Fruit fly (Drosophila melanogaster) whole organism, embryonic: ENCODE measurements around the gene CG32483.

Experiments
- Ada2b ChIP-seq: fragments of 200-800 bp; sonication (Bioruptor generic); IDR thresholded peaks from 2 replicates; pipeline ENCODE4 v1.3.6; 2022; ENCODE audit warnings: missing biosample characterization, missing genetic modification characterization
- Atf6 ChIP-seq: fragments of 200-800 bp; sonication (Bioruptor generic); IDR thresholded peaks from 2 replicates; pipeline ENCODE4 v1.3.6; 2022; ENCODE audit warnings: missing biosample characterization, missing genetic modification characterization
- CG10209 ChIP-seq: fragments of 200-800 bp; sonication (Bioruptor generic); optimal IDR thresholded peaks from 3 replicates; lab custom pipeline; 2017; ENCODE audit warnings: missing biosample characterization, mild to moderate bottlenecking, missing genetic modification characterization, missing genetic modification reagents
- CG10654 ChIP-seq: fragments of 200-800 bp; sonication (Bioruptor generic); optimal IDR thresholded peaks from 2 replicates; lab custom pipeline; 2016; ENCODE audit warnings: missing biosample characterization, missing genetic modification characterization
- CG10979 ChIP-seq: fragments of 200-800 bp; sonication (Bioruptor generic); optimal IDR thresholded peaks from 2 replicates; lab custom pipeline; 2018; ENCODE audit warnings: missing biosample characterization, mild to moderate bottlenecking, missing genetic modification characterization, moderate library complexity
- CG13775 ChIP-seq: fragments of 200-800 bp; sonication (Bioruptor generic); optimal IDR thresholded peaks from 3 replicates; lab custom pipeline; 2017; ENCODE audit warnings: missing biosample characterization, mild to moderate bottlenecking, missing genetic modification characterization
- CG15269 ChIP-seq: fragments of 200-800 bp; sonication (Bioruptor generic); optimal IDR thresholded peaks from 2 replicates; lab custom pipeline; 2018; ENCODE audit warnings: missing biosample characterization, mild to moderate bottlenecking, missing genetic modification characterization, moderate library complexity
- CG1603 ChIP-seq: fragments of 200-800 bp; sonication (Bioruptor generic); optimal IDR thresholded peaks from 2 replicates; lab custom pipeline; 2019; ENCODE audit warnings: missing biosample characterization, mild to moderate bottlenecking, missing genetic modification characterization, moderate library complexity
- CG16813 ChIP-seq: fragments of 200-800 bp; sonication (Bioruptor generic); IDR thresholded peaks from 3 replicates; pipeline ENCODE4 v1.3.6; 2022; ENCODE audit warnings: missing biosample characterization, missing genetic modification characterization; ENCODE audit not compliant: partially characterized antibody
- CG17361 ChIP-seq: fragments of 200-800 bp; sonication (Bioruptor generic); IDR thresholded peaks from 3 replicates; pipeline ENCODE4 v1.3.6; 2022; ENCODE audit warnings: missing biosample characterization, missing genetic modification characterization
- CG18599 ChIP-seq: fragments of 200-800 bp; sonication (Bioruptor generic); optimal IDR thresholded peaks from 3 replicates; lab custom pipeline; 2017; ENCODE audit warnings: missing biosample characterization, missing genetic modification characterization, mild to moderate bottlenecking, moderate library complexity, missing genetic modification reagents
- CG2678 ChIP-seq: fragments of 200-800 bp; sonication (Bioruptor generic); optimal IDR thresholded peaks from 3 replicates; lab custom pipeline; 2019; ENCODE audit warnings: missing biosample characterization, mild to moderate bottlenecking, missing genetic modification characterization, moderate library complexity
- CG2712 ChIP-seq: fragments of 200-800 bp; optimal IDR thresholded peaks from 3 replicates; lab custom pipeline; 2019; ENCODE audit warnings: missing biosample characterization, mild to moderate bottlenecking, missing genetic modification characterization, moderate library complexity
- CG30403 ChIP-seq: fragments of 200-800 bp; sonication (Bioruptor generic); optimal IDR thresholded peaks from 3 replicates; lab custom pipeline; 2016; ENCODE audit warnings: missing biosample characterization, missing genetic modification characterization
- CG4820 ChIP-seq: fragments of 200-800 bp; sonication (Bioruptor generic); optimal IDR thresholded peaks from 3 replicates; lab custom pipeline; 2016; ENCODE audit warnings: missing biosample characterization, missing genetic modification characterization
- CG9437 ChIP-seq: fragments of 200-800 bp; sonication (Bioruptor generic); optimal IDR thresholded peaks from 2 replicates; lab custom pipeline; 2018; ENCODE audit warnings: missing biosample characterization, mild to moderate bottlenecking, missing genetic modification characterization
- CG9727 ChIP-seq: fragments of 200-800 bp; sonication (Bioruptor generic); optimal IDR thresholded peaks from 3 replicates; lab custom pipeline; 2017; ENCODE audit warnings: missing biosample characterization, mild to moderate bottlenecking, missing genetic modification characterization
- Camta ChIP-seq: fragments of 200-800 bp; sonication (Bioruptor generic); optimal IDR thresholded peaks from 2 replicates; lab custom pipeline; 2016; ENCODE audit warnings: missing biosample characterization, missing genetic modification characterization
- Drgx ChIP-seq: fragments of 200-800 bp; sonication (Bioruptor generic); IDR thresholded peaks from 2 replicates; pipeline ENCODE4 v1.3.6; 2022; ENCODE audit warnings: missing biosample characterization, missing genetic modification characterization
- E2f1 ChIP-seq: fragments of 200-800 bp; sonication (Bioruptor generic); IDR thresholded peaks from 2 replicates; pipeline ENCODE4 v1.3.6; 2022; ENCODE audit warnings: missing biosample characterization, missing genetic modification characterization
- Fer1 ChIP-seq: fragments of 200-800 bp; sonication (Bioruptor generic); optimal IDR thresholded peaks from 2 replicates; lab custom pipeline; 2017; ENCODE audit warnings: missing biosample characterization, mild to moderate bottlenecking, missing genetic modification characterization
- HLHmδ ChIP-seq: fragments of 200-800 bp; sonication (Bioruptor generic); optimal IDR thresholded peaks from 2 replicates; lab custom pipeline; 2018; ENCODE audit warnings: missing biosample characterization, mild to moderate bottlenecking, missing genetic modification characterization, moderate library complexity
- MBD-R2 ChIP-seq: fragments of 200-800 bp; sonication (Bioruptor generic); IDR thresholded peaks from 2 replicates; pipeline ENCODE4 v1.3.6; 2022; ENCODE audit warnings: missing biosample characterization, missing genetic modification characterization
- Oli ChIP-seq: fragments of 200-800 bp; sonication (Bioruptor generic); optimal IDR thresholded peaks from 2 replicates; lab custom pipeline; 2018; ENCODE audit warnings: missing biosample characterization, mild to moderate bottlenecking, missing genetic modification characterization, moderate library complexity
- Ptx1 ChIP-seq: fragments of 200-800 bp; sonication (Bioruptor generic); IDR thresholded peaks from 2 replicates; pipeline ENCODE4 v1.3.6; 2022; ENCODE audit warnings: missing biosample characterization, missing genetic modification characterization
- Trl ChIP-seq, 3 experiments: fragments of >200 bp in 2 of 3; fragments of 200-800 bp in 1 of 3; sonication (Bioruptor generic) in 1 of 3; optimal IDR thresholded peaks; 2 replicates in 1 of 3; 3 replicates in 2 of 3; lab custom pipeline; 2016 to 2017; ENCODE audit warnings: missing biosample characterization in 1 of 3, missing genetic modification characterization in 1 of 3
- bsh ChIP-seq, 2 experiments: fragments of 200-800 bp; sonication (Bioruptor generic); optimal IDR thresholded peaks; 2 replicates each; lab custom pipeline; 2017 to 2018; ENCODE audit warnings: mild to moderate bottlenecking in 2 of 2, missing biosample characterization in 2 of 2, missing genetic modification characterization in 2 of 2, moderate library complexity in 1 of 2
- chm ChIP-seq: fragments of 200-800 bp; sonication (Bioruptor generic); IDR thresholded peaks from 2 replicates; pipeline ENCODE4 v1.3.6; 2022; ENCODE audit warnings: missing biosample characterization, missing genetic modification characterization
- crol ChIP-seq: fragments of 200-800 bp; sonication (Bioruptor generic); IDR thresholded peaks from 2 replicates; pipeline ENCODE4 v1.3.6; 2022; ENCODE audit warnings: missing biosample characterization, missing genetic modification characterization
- danr ChIP-seq: fragments of 200-800 bp; sonication (Bioruptor generic); IDR thresholded peaks from 2 replicates; pipeline ENCODE4 v1.3.6; 2022; ENCODE audit warnings: missing biosample characterization, missing genetic modification characterization
- dmrt11E ChIP-seq: fragments of 200-800 bp; sonication (Bioruptor generic); optimal IDR thresholded peaks from 3 replicates; lab custom pipeline; 2018; ENCODE audit warnings: missing biosample characterization, mild to moderate bottlenecking, missing genetic modification characterization, moderate library complexity
- dmrt99B ChIP-seq: fragments of 200-800 bp; sonication (Bioruptor generic); optimal IDR thresholded peaks from 2 replicates; lab custom pipeline; 2018; ENCODE audit warnings: missing biosample characterization, mild to moderate bottlenecking, missing genetic modification characterization, moderate library complexity
- ems ChIP-seq: fragments of 200-800 bp; sonication (Bioruptor generic); optimal IDR thresholded peaks from 3 replicates; lab custom pipeline; 2016; ENCODE audit warnings: missing biosample characterization, missing genetic modification characterization
- esg ChIP-seq: fragments of 200-800 bp; sonication (Bioruptor generic); conservative IDR thresholded peaks from 2 replicates; pipeline ENCODE4 v1.3.6; 2022; ENCODE audit warnings: missing biosample characterization, missing genetic modification characterization
- eve ChIP-seq, 2 experiments: fragments of >200 bp; optimal IDR thresholded peaks; 2 replicates each; lab custom pipeline; 2017; ENCODE audit warnings: missing biosample characterization in 2 of 2, missing genetic modification characterization in 2 of 2
- mam ChIP-seq: fragments of 200-800 bp; sonication (Bioruptor generic); optimal IDR thresholded peaks from 3 replicates; lab custom pipeline; 2016; ENCODE audit warnings: missing biosample characterization, missing genetic modification characterization
- mld ChIP-seq: fragments of 200-800 bp; sonication (Bioruptor generic); IDR thresholded peaks from 3 replicates; pipeline ENCODE4 v1.3.6; 2022; ENCODE audit warnings: missing biosample characterization, missing genetic modification characterization; ENCODE audit not compliant: partially characterized antibody
- oc ChIP-seq: fragments of 200-800 bp; sonication (Bioruptor generic); optimal IDR thresholded peaks from 2 replicates; lab custom pipeline; 2018; ENCODE audit warnings: missing biosample characterization, mild to moderate bottlenecking, missing genetic modification characterization, moderate library complexity
- onecut ChIP-seq: fragments of 200-800 bp; sonication (Bioruptor generic); IDR thresholded peaks from 2 replicates; pipeline ENCODE4 v1.3.6; 2022; ENCODE audit warnings: missing biosample characterization, missing genetic modification characterization
- pb ChIP-seq: fragments of 200-800 bp; sonication (Bioruptor generic); optimal IDR thresholded peaks from 3 replicates; lab custom pipeline; 2016; ENCODE audit warnings: missing biosample characterization, missing genetic modification characterization
- phol ChIP-seq: fragments of 200-800 bp; sonication (Bioruptor generic); optimal IDR thresholded peaks from 3 replicates; lab custom pipeline; 2018; ENCODE audit warnings: missing biosample characterization, mild to moderate bottlenecking, missing genetic modification characterization, moderate library complexity
- row ChIP-seq: fragments of 200-800 bp; sonication (Bioruptor generic); IDR thresholded peaks from 3 replicates; pipeline ENCODE4 v1.3.6; 2022; ENCODE audit warnings: missing biosample characterization, missing genetic modification characterization
- sens ChIP-seq: fragments of 200-800 bp; sonication (Bioruptor generic); peaks from one replicate; lab custom pipeline; 2016; ENCODE audit warnings: missing biosample characterization, missing genetic modification characterization
- slbo ChIP-seq: fragments of 200-800 bp; sonication (Bioruptor generic); IDR thresholded peaks from 2 replicates; pipeline ENCODE4 v1.3.6; 2022; ENCODE audit warnings: missing biosample characterization, missing genetic modification characterization
- tgo ChIP-seq: fragments of 200-800 bp; sonication (Bioruptor generic); IDR thresholded peaks from 3 replicates; pipeline ENCODE4 v1.3.6; 2022; ENCODE audit warnings: missing biosample characterization, missing genetic modification characterization
- unpg ChIP-seq: fragments of 200-800 bp; sonication (Bioruptor generic); optimal IDR thresholded peaks from 3 replicates; lab custom pipeline; 2018; ENCODE audit warnings: missing biosample characterization, mild to moderate bottlenecking, missing genetic modification characterization, moderate library complexity
- vnd ChIP-seq: fragments of 200-800 bp; sonication (Bioruptor generic); IDR thresholded peaks from 3 replicates; pipeline ENCODE4 v1.3.6; 2022; ENCODE audit warnings: missing biosample characterization, missing genetic modification characterization; ENCODE audit not compliant: partially characterized antibody

Gene CG32483

dm6 chr3L:733845-734697, 44.2 kb upstream of the CG32483 start:
- TF ChIP-seq CG2678 (peak; percentile 56), MBD-R2 (GFP tag; lab: Robert Waterston, UW) (no peak), eve (GFP tag; optimal IDR thresholded peaks at IDR 0.05; lab: Kevin White, UChicago) (peak in 1 of 2 experiments; percentile 45), Drgx (GFP tag; lab: Robert Waterston, UW) (peak; percentile 34; the same call in 1 of the 2 replicates), bsh (GFP tag; optimal IDR thresholded peaks at IDR 0.05; lab: Kevin White, UChicago) (peak; percentile 6 to 66), Trl (optimal IDR thresholded peaks at IDR 0.05; lab: Kevin White, UChicago) (no peak), Trl (GFP tag; optimal IDR thresholded peaks at IDR 0.05; lab: Kevin White, UChicago) (no peak), ems (no peak), Fer1 (no peak), chm (0 out of 2 replicates have a peak, but pooled peaks have one; percentile 22), pb (GFP tag; lab: Kevin White, UChicago) (no peak), row (peak; percentile 37; the same call in 2 of the 3 replicates), Atf6 (GFP tag; lab: Robert Waterston, UW) (0 out of 2 replicates have a peak, but pooled peaks have one; percentile 31), HLHmδ (GFP tag; lab: Kevin White, UChicago) (no peak), CG2712 (tag; lab: Kevin White, UChicago) (peak; percentile 44), CG18599 (GFP tag; lab: Kevin White, UChicago) (peak; percentile 34), E2f1 (GFP tag; lab: Robert Waterston, UW) (peak; percentile 15; the same call in 1 of the 2 replicates), CG4820 (peak; percentile 20), phol (tag; lab: Kevin White, UChicago) (peak; percentile 24), Camta (GFP tag; lab: Kevin White, UChicago) (peak; percentile 12), mam (GFP tag; lab: Kevin White, UChicago) (peak; percentile 9), Ada2b (GFP tag; lab: Robert Waterston, UW) (peak; percentile 18; the same call in 1 of the 2 replicates), onecut (GFP tag; lab: Robert Waterston, UW) (peak; percentile 34), dmrt99B (tag; lab: Kevin White, UChicago) (peak; percentile 37), CG16813 (GFP tag; lab: Robert Waterston, UW) (no peak), esg (GFP tag; lab: Robert Waterston, UW) (peak; percentile 20; the same call in 1 of the 2 replicates), slbo (GFP tag; lab: Robert Waterston, UW) (peak; percentile 17; the same call in 1 of the 2 replicates), dmrt11E (peak; percentile 21), CG30403 (peak; percentile 42), tgo (GFP tag; lab: Robert Waterston, UW) (peak; percentile 24; the same call in 2 of the 3 replicates), CG9727 (GFP tag; lab: Kevin White, UChicago) (peak; percentile 55), Oli (tag; lab: Kevin White, UChicago) (peak; percentile 48), CG10654 (GFP tag; lab: Kevin White, UChicago) (no peak), crol (GFP tag; lab: Robert Waterston, UW) (peak; percentile 84), CG1603 (tag; lab: Kevin White, UChicago) (peak; percentile 5), danr (GFP tag; lab: Robert Waterston, UW) (no peak), CG10979 (peak; percentile 42), vnd (GFP tag; lab: Robert Waterston, UW) (no peak), Ptx1 (GFP tag; lab: Robert Waterston, UW) (peak; percentile 31; the same call in 1 of the 2 replicates), CG17361 (peak; percentile 71), CG9437 (GFP tag; lab: Kevin White, UChicago) (peak; percentile 25), CG13775 (GFP tag; lab: Kevin White, UChicago) (no peak), unpg (GFP tag; lab: Kevin White, UChicago) (peak; percentile 49), oc (tag; lab: Kevin White, UChicago) (peak; percentile 43), CG10209 (GFP tag; lab: Kevin White, UChicago) (peak; percentile 32), CG15269 (tag; lab: Kevin White, UChicago) (peak; percentile 16), sens (GFP tag; lab: Kevin White, UChicago) (peak; percentile 83), mld (GFP tag; lab: Robert Waterston, UW) (no peak)
